Worm (Caenorhabditis elegans) whole organism, young adult: ENCODE results near the gene rabn-5.

Source experiments
- B0019.2 ChIP-seq: fragments of 200-800 bp; sonication (Bioruptor generic); conservative IDR thresholded peaks from 2 replicates; pipeline ENCODE4 v1.3.6; 2022; ENCODE audit warnings: missing genetic modification reagents, missing genetic modification characterization, missing compliant biosample characterization
- C17E4.6 ChIP-seq: fragments of 200-800 bp; sonication (Bioruptor generic); IDR thresholded peaks from 2 replicates; pipeline ENCODE4 v1.3.6; 2022; ENCODE audit warnings: missing genetic modification reagents, missing genetic modification characterization, missing compliant biosample characterization
- K11D2.4 ChIP-seq: fragments of 200-800 bp; sonication (Bioruptor generic); IDR thresholded peaks from 2 replicates; pipeline ENCODE4 v1.3.6; 2022; ENCODE audit warnings: missing genetic modification reagents, missing genetic modification characterization, missing compliant biosample characterization
- aptf-2 ChIP-seq: fragments of 200-800 bp; sonication (Bioruptor generic); conservative IDR thresholded peaks from 2 replicates; pipeline ENCODE4 v1.3.6; 2022; ENCODE audit warnings: missing genetic modification reagents, missing genetic modification characterization, missing compliant biosample characterization
- attf-3 ChIP-seq: fragments of 200-800 bp; sonication (Bioruptor generic); conservative IDR thresholded peaks from 2 replicates; pipeline ENCODE4 v1.3.6; 2022; ENCODE audit warnings: missing genetic modification reagents, missing genetic modification characterization, missing compliant biosample characterization
- attf-5 ChIP-seq: fragments of 200-800 bp; sonication (Bioruptor generic); optimal IDR thresholded peaks from 2 replicates; lab custom pipeline; 2018; ENCODE audit warnings: mild to moderate bottlenecking, missing genetic modification characterization, missing compliant biosample characterization
- ccch-3 ChIP-seq: fragments of 200-800 bp; sonication (Bioruptor generic); optimal IDR thresholded peaks from 2 replicates; lab custom pipeline; 2018; ENCODE audit warnings: mild to moderate bottlenecking, missing genetic modification characterization, missing compliant biosample characterization
- cebp-1 ChIP-seq, 2 experiments: fragments of 200-800 bp in 1 of 2; sonication (Bioruptor generic) in 1 of 2; sonication (generic microtip) in 1 of 2; IDR thresholded peaks in 1 of 2; optimal IDR thresholded peaks in 1 of 2; 2 replicates each; pipeline versions ENCODE4 v1.3.6 to Lab custom; 2017 to 2022; ENCODE audit warnings: missing compliant biosample characterization in 2 of 2, missing genetic modification characterization in 2 of 2, mild to moderate bottlenecking in 1 of 2, missing genetic modification reagents in 1 of 2, moderate library complexity in 1 of 2
- die-1 ChIP-seq: sonication (generic microtip); optimal IDR thresholded peaks from 2 replicates; lab custom pipeline; 2016; ENCODE audit warnings: missing genotype, mild to moderate bottlenecking, missing genetic modification characterization, missing compliant biosample characterization
- dox-1 ChIP-seq: fragments of 200-800 bp; sonication (Bioruptor generic); IDR thresholded peaks from 2 replicates; pipeline ENCODE4 v1.3.6; 2022; ENCODE audit warnings: missing genetic modification reagents, missing genetic modification characterization, missing compliant biosample characterization
- dpff-1 ChIP-seq: sonication (generic microtip); optimal IDR thresholded peaks from 2 replicates; lab custom pipeline; 2017; ENCODE audit warnings: mild to moderate bottlenecking, missing genetic modification characterization, missing compliant biosample characterization
- dpl-1 ChIP-seq: fragments of 150-350 bp; optimal IDR thresholded peaks from 2 replicates; lab custom pipeline; 2014; ENCODE audit warnings: missing biosample characterization, missing genetic modification reagents, missing genetic modification characterization
- ekl-4 ChIP-seq: fragments of 200-800 bp; sonication (Bioruptor generic); IDR thresholded peaks from 2 replicates; pipeline ENCODE4 v1.3.6; 2022; ENCODE audit warnings: missing genetic modification reagents, missing genetic modification characterization, missing compliant biosample characterization
- him-1 ChIP-seq: sonication (generic microtip); optimal IDR thresholded peaks from 2 replicates; lab custom pipeline; 2016; ENCODE audit warnings: missing genotype, missing genetic modification reagents, missing genetic modification characterization, missing compliant biosample characterization
- hmg-1.2 ChIP-seq: fragments of 200-800 bp; sonication (Bioruptor generic); IDR thresholded peaks from 2 replicates; pipeline ENCODE4 v1.3.6; 2022; ENCODE audit warnings: missing genetic modification reagents, missing genetic modification characterization, missing compliant biosample characterization
- hrde-1 ChIP-seq: sonication (generic microtip); optimal IDR thresholded peaks from 2 replicates; lab custom pipeline; 2016; ENCODE audit warnings: missing genetic modification characterization, mild to moderate bottlenecking, missing compliant biosample characterization, moderate library complexity, missing genotype, missing genetic modification reagents, borderline replicate concordance
- hsf-1 ChIP-seq: fragments of 200-800 bp; sonication (Bioruptor generic); IDR thresholded peaks from 2 replicates; pipeline ENCODE4 v1.3.6; 2022; ENCODE audit warnings: missing genetic modification reagents, missing genetic modification characterization, missing compliant biosample characterization
- lag-1 ChIP-seq: fragments of 200-800 bp; sonication (Bioruptor generic); IDR thresholded peaks from 2 replicates; pipeline ENCODE4 v1.3.6; 2022; ENCODE audit warnings: missing genetic modification reagents, missing genetic modification characterization, missing compliant biosample characterization
- let-526 ChIP-seq: fragments of 200-800 bp; sonication (Bioruptor generic); IDR thresholded peaks from 2 replicates; pipeline ENCODE4 v1.3.6; 2022; ENCODE audit warnings: missing genetic modification reagents, missing genetic modification characterization, missing compliant biosample characterization
- let-607 ChIP-seq, 2 experiments: fragments of 200-800 bp in 1 of 2; sonication (Bioruptor generic) in 1 of 2; sonication (generic microtip) in 1 of 2; optimal IDR thresholded peaks; 2 replicates each; lab custom pipeline; 2016 to 2018; ENCODE audit warnings: mild to moderate bottlenecking in 2 of 2, missing compliant biosample characterization in 2 of 2, missing genetic modification characterization in 2 of 2, moderate library complexity in 2 of 2, missing genotype in 1 of 2
- lin-35 ChIP-seq, 3 experiments: fragments of 150-350 bp in 2 of 3; sonication (generic microtip) in 1 of 3; optimal IDR thresholded peaks; 2 replicates each; lab custom pipeline; 2014 to 2018; ENCODE audit warnings: missing biosample characterization in 3 of 3, missing genetic modification characterization in 3 of 3, missing genetic modification reagents in 3 of 3
- lin-54 ChIP-seq: fragments of 200-800 bp; sonication (Bioruptor generic); optimal IDR thresholded peaks from 2 replicates; lab custom pipeline; 2018; ENCODE audit warnings: mild to moderate bottlenecking, missing genetic modification characterization, missing compliant biosample characterization
- nfya-1 ChIP-seq: sonication (generic microtip); optimal IDR thresholded peaks from 2 replicates; lab custom pipeline; 2017; ENCODE audit warnings: antibody characterized with exemption, missing compliant biosample characterization, missing genetic modification characterization, borderline replicate concordance; ENCODE audit not compliant: insufficient read depth
- nfyb-1 ChIP-seq: fragments of 200-800 bp; sonication (Bioruptor generic); IDR thresholded peaks from 2 replicates; pipeline ENCODE4 v1.3.6; 2022; ENCODE audit warnings: missing genetic modification reagents, missing genetic modification characterization, missing compliant biosample characterization
- nhr-27 ChIP-seq: fragments of 200-800 bp; sonication (Bioruptor generic); optimal IDR thresholded peaks from 2 replicates; lab custom pipeline; 2018; ENCODE audit warnings: mild to moderate bottlenecking, missing genetic modification characterization, moderate library complexity, missing compliant biosample characterization
- nhr-80 ChIP-seq: sonication (generic microtip); optimal IDR thresholded peaks from 2 replicates; lab custom pipeline; 2016; ENCODE audit warnings: missing genetic modification characterization, missing compliant biosample characterization
- nhr-90 ChIP-seq: sonication (generic microtip); optimal IDR thresholded peaks from 2 replicates; lab custom pipeline; 2016; ENCODE audit warnings: missing genotype, mild to moderate bottlenecking, missing genetic modification characterization, missing compliant biosample characterization
- rcor-1 ChIP-seq: fragments of 200-800 bp; sonication (Bioruptor generic); IDR thresholded peaks from 2 replicates; pipeline ENCODE4 v1.3.6; 2022; ENCODE audit warnings: missing genetic modification reagents, missing genetic modification characterization, missing compliant biosample characterization
- snpc-4 ChIP-seq, 5 experiments: fragments of 150-350 bp in 1 of 5; sonication (generic microtip) in 4 of 5; optimal IDR thresholded peaks; 2 replicates each; lab custom pipeline; 2014 to 2018; ENCODE audit warnings: missing genetic modification characterization in 5 of 5, missing biosample characterization in 3 of 5, antibody characterized with exemption in 2 of 5, mild to moderate bottlenecking in 2 of 5, missing compliant biosample characterization in 2 of 5, missing genotype in 2 of 5, moderate library complexity in 2 of 5, missing genetic modification reagents in 1 of 5
- tbp1 ChIP-seq: fragments of 200-800 bp; sonication (Bioruptor generic); optimal IDR thresholded peaks from 2 replicates; lab custom pipeline; 2018; ENCODE audit warnings: mild to moderate bottlenecking, missing genetic modification characterization, missing compliant biosample characterization
- tbx-9 ChIP-seq: sonication (generic microtip); optimal IDR thresholded peaks from 2 replicates; lab custom pipeline; 2016; ENCODE audit warnings: borderline replicate concordance, missing genetic modification characterization, inconsistent platforms, missing compliant biosample characterization
- unc-62 ChIP-seq: fragments of 150-350 bp; optimal IDR thresholded peaks from 2 replicates; lab custom pipeline; 2014; ENCODE audit warnings: missing biosample characterization, missing genetic modification reagents, missing genetic modification characterization
- zfh-2 ChIP-seq: fragments of 200-800 bp; sonication (Bioruptor generic); conservative IDR thresholded peaks from 2 replicates; pipeline ENCODE4 v1.3.6; 2022; ENCODE audit warnings: missing genetic modification reagents, missing genetic modification characterization, missing compliant biosample characterization
- ztf-22 ChIP-seq: fragments of 200-800 bp; sonication (Bioruptor generic); optimal IDR thresholded peaks from 2 replicates; lab custom pipeline; 2018; ENCODE audit warnings: mild to moderate bottlenecking, missing genetic modification characterization, moderate library complexity, missing compliant biosample characterization
- ztf-25 ChIP-seq: fragments of 200-800 bp; sonication (Bioruptor generic); IDR thresholded peaks from 2 replicates; pipeline ENCODE4 v1.3.6; 2022; ENCODE audit warnings: missing genetic modification reagents, missing genetic modification characterization, missing compliant biosample characterization
- ztf-28 ChIP-seq: fragments of 200-800 bp; sonication (Bioruptor generic); IDR thresholded peaks from 2 replicates; pipeline ENCODE4 v1.3.6; 2022; ENCODE audit warnings: missing genetic modification reagents, missing genetic modification characterization, missing compliant biosample characterization
- ztf-3 ChIP-seq: fragments of 200-800 bp; sonication (Bioruptor generic); optimal IDR thresholded peaks from 2 replicates; lab custom pipeline; 2018; ENCODE audit warnings: mild to moderate bottlenecking, missing genetic modification characterization, missing compliant biosample characterization
- ztf-6 ChIP-seq: fragments of 200-800 bp; sonication (Bioruptor generic); IDR thresholded peaks from 2 replicates; pipeline ENCODE4 v1.3.6; 2022; ENCODE audit warnings: missing genetic modification reagents, missing genetic modification characterization, missing compliant biosample characterization

Gene rabn-5

DNA sequence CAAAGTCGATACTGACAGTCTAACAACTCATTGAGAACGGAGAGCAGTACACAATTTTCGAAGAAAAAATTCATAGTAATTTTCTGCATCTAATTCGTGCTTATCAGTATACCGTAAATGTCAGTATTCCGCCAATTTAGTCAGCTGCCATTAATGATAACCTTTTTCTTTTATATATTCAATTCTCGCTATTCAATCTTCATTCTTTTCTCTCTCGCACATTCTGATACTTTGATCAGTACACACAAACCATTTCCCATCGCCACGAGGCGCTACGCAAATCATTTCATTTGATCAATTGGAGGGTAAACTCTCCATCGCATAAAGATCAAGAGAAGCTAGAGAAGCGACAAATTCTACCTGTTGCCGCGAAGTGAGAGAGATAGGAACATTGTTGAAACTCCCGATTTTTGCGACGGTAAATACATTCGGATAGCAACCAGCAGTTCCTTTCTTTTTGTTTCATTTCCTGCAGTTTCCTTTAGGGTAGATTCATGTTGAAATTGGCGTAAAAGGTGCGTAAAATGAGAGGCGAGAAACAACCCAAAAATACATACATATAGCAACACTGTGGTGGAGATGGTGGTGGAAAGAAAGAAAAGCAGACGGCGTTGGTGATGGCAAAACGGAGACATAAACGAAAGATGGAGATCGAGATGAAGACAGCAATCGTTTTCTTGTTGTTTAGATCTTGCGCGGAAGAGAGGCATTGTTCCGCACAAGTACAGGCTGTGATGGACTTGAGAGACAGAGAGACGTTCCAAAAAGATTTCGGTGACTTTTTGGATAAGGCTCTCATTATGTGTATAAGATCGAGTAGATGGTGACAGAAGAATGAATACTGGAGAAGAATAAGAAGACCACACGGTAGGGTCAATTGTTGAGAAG, 25.9 kb upstream of the rabn-5 start (continued):
- no peak for TF ChIP-seq cebp-1 (GFP tag; IDR thresholded peaks at IDR 0.05; lab: Robert Waterston, UW)
- TF ChIP-seq cebp-1 (tag; optimal IDR thresholded peaks at IDR 0.05; lab: Kevin White, UChicago) = peak; percentile 53
- TF ChIP-seq B0019.2 = no peak
- no peak for TF ChIP-seq attf-3 (GFP tag; lab: Robert Waterston, UW)
- no peak for TF ChIP-seq nhr-27
- no peak for TF ChIP-seq tbx-9
- TF ChIP-seq ztf-3 = no peak
- no peak; the same call in 1 of the 2 replicates for TF ChIP-seq dox-1 (GFP tag; lab: Robert Waterston, UW)
- TF ChIP-seq snpc-4 (GFP tag; optimal IDR thresholded peaks at IDR 0.05; lab: Kevin White, UChicago) = no peak
- TF ChIP-seq snpc-4 (tag; optimal IDR thresholded peaks at IDR 0.05; lab: Kevin White, UChicago) = peak in 1 of 4 experiments; percentile 33
- TF ChIP-seq ztf-22 (GFP tag; lab: Kevin White, UChicago) = no peak
- TF ChIP-seq him-1 (tag; lab: Kevin White, UChicago) = no peak
- TF ChIP-seq hmg-1.2 = no peak
- no peak for TF ChIP-seq ztf-28
- peak; percentile 9 for TF ChIP-seq lin-54 (GFP tag; lab: Kevin White, UChicago)
- TF ChIP-seq unc-62 (GFP tag; lab: Kevin White, UChicago) = no peak
- TF ChIP-seq hrde-1 (tag; lab: Kevin White, UChicago) = no peak
- TF ChIP-seq ztf-25 (GFP tag; lab: Robert Waterston, UW) = no peak
- no peak for TF ChIP-seq zfh-2
- TF ChIP-seq hsf-1 (GFP tag; lab: Robert Waterston, UW) = no peak
- TF ChIP-seq ccch-3 (GFP tag; lab: Kevin White, UChicago) = no peak
- no peak for TF ChIP-seq C17E4.6 (GFP tag; lab: Robert Waterston, UW)
- no peak for TF ChIP-seq K11D2.4 (GFP tag; lab: Robert Waterston, UW)
- TF ChIP-seq ztf-6 (GFP tag; lab: Robert Waterston, UW) = no peak
- no peak for TF ChIP-seq lag-1 (GFP tag; lab: Robert Waterston, UW)
- no peak for TF ChIP-seq lin-35 (GFP tag; optimal IDR thresholded peaks at IDR 0.05; lab: Kevin White, UChicago)

DNA sequence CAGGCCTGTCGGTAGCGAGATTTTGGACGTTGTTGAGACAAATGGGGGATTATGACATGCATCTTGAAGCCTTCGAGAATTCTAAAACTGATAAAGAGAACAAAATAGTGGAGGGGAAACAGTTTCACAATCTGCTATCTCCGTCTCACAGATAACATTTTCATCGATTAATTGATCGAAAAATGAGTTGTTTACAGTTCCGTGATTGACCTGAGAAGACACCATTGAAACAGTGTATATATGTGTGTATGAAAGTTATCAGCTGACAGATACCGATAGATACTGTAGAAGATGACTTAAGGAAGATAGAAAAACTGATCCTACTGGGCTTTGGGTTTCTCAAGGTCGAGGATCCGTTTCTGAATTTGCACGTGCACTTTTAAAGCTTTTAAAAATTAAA, 25.2 kb upstream of the rabn-5 start:
- TF ChIP-seq nhr-80 (peak; percentile 61), die-1 (tag; lab: Kevin White, UChicago) (no peak), nfyb-1 (peak; percentile 32; the same call in 1 of the 2 replicates), tbp1 (GFP tag; lab: Kevin White, UChicago) (no peak), let-607 (tag; optimal IDR thresholded peaks at IDR 0.05; lab: Kevin White, UChicago) (peak in 1 of 2 experiments; percentile 31), attf-5 (peak; percentile 3), cebp-1 (GFP tag; IDR thresholded peaks at IDR 0.05; lab: Robert Waterston, UW) (no peak; the same call in 1 of the 2 replicates), cebp-1 (tag; optimal IDR thresholded peaks at IDR 0.05; lab: Kevin White, UChicago) (peak; percentile 57), ekl-4 (GFP tag; lab: Robert Waterston, UW) (no peak), dox-1 (GFP tag; lab: Robert Waterston, UW) (peak; percentile 11; the same call in 1 of the 2 replicates)

DNA sequence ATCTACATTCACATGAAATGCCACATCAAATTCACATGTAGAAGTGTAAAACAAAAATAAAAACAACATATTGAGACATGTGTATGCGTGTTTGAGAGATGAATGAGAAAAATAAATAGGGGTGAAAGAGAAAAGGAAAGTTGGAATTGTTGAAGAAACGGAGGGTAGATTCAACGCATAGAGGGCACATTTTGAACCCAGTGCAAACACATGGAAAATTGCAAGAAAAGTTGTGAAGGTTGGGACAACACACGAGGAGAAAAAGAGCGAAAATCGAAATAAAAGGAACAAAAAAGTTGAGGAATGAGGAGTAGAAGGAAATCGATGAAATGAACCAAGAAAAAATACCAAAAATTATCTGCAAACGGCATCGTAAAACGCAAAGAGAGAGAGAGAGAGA, 24.8 kb upstream of the rabn-5 start:
- TF ChIP-seq rcor-1 (GFP tag; lab: Robert Waterston, UW) (no peak), dpl-1 (no peak), dpff-1 (no peak), ztf-3 (no peak), unc-62 (GFP tag; lab: Kevin White, UChicago) (no peak), nfya-1 (tag; lab: Kevin White, UChicago) (no peak), B0019.2 (no peak), K11D2.4 (GFP tag; lab: Robert Waterston, UW) (no peak), aptf-2 (no peak), tbp1 (GFP tag; lab: Kevin White, UChicago) (no peak), let-526 (GFP tag; lab: Robert Waterston, UW) (no peak), nhr-90 (no peak)
